Fruit fly (Drosophila melanogaster) whole organism, embryonic: ENCODE results near the gene CG42726.

Experiments used
- Atf6 ChIP-seq: fragments of 200-800 bp; sonication (Bioruptor generic); IDR thresholded peaks from 2 replicates; pipeline ENCODE4 v1.3.6; 2022; ENCODE audit warnings: missing biosample characterization, missing genetic modification characterization
- BEAF-32 ChIP-seq: fragments of 200-800 bp; sonication (Bioruptor generic); optimal IDR thresholded peaks from 3 replicates; lab custom pipeline; 2017; ENCODE audit warnings: missing biosample characterization, missing genetic modification characterization, mild to moderate bottlenecking, moderate library complexity, missing genetic modification reagents
- CG10654 ChIP-seq: fragments of 200-800 bp; sonication (Bioruptor generic); optimal IDR thresholded peaks from 2 replicates; lab custom pipeline; 2016; ENCODE audit warnings: missing biosample characterization, missing genetic modification characterization
- CG13424 ChIP-seq: fragments of 200-800 bp; sonication (Bioruptor generic); optimal IDR thresholded peaks from 2 replicates; lab custom pipeline; 2019; ENCODE audit warnings: missing biosample characterization, mild to moderate bottlenecking, missing genetic modification characterization, moderate library complexity
- CG15011 ChIP-seq: fragments of 200-800 bp; sonication (Bioruptor generic); optimal IDR thresholded peaks from 3 replicates; lab custom pipeline; 2018; ENCODE audit warnings: missing biosample characterization, mild to moderate bottlenecking, missing genetic modification characterization
- CG1529 ChIP-seq: fragments of 200-800 bp; sonication (Bioruptor generic); optimal IDR thresholded peaks from 3 replicates; lab custom pipeline; 2018; ENCODE audit warnings: missing biosample characterization, missing genetic modification characterization
- CG1832 ChIP-seq: fragments of 200-800 bp; sonication (Bioruptor generic); optimal IDR thresholded peaks from 2 replicates; lab custom pipeline; 2017; ENCODE audit warnings: missing biosample characterization, mild to moderate bottlenecking, missing genetic modification characterization, inconsistent platforms
- CG2129 ChIP-seq: fragments of 200-800 bp; sonication (Bioruptor generic); IDR thresholded peaks from 2 replicates; pipeline ENCODE4 v1.3.6; 2022; ENCODE audit warnings: missing biosample characterization, missing genetic modification characterization; ENCODE audit not compliant: partially characterized antibody
- CG2202 ChIP-seq: fragments of 200-800 bp; sonication (Bioruptor generic); optimal IDR thresholded peaks from 2 replicates; lab custom pipeline; 2018; ENCODE audit warnings: missing biosample characterization, mild to moderate bottlenecking, missing genetic modification characterization
- CG2889 ChIP-seq: fragments of 200-800 bp; sonication (Bioruptor generic); IDR thresholded peaks from 3 replicates; pipeline ENCODE4 v1.3.6; 2022; ENCODE audit warnings: missing biosample characterization, missing genetic modification characterization
- CG43689 ChIP-seq: fragments of 200-800 bp; sonication (Bioruptor generic); IDR thresholded peaks from 2 replicates; pipeline ENCODE4 v1.3.6; 2022; ENCODE audit warnings: missing biosample characterization, missing genetic modification characterization
- CG4707 ChIP-seq: fragments of 200-800 bp; sonication (Bioruptor generic); optimal IDR thresholded peaks from 2 replicates; lab custom pipeline; 2018; ENCODE audit warnings: missing biosample characterization, mild to moderate bottlenecking, missing genetic modification characterization, moderate library complexity
- CG7271 ChIP-seq: fragments of 200-800 bp; sonication (Bioruptor generic); optimal IDR thresholded peaks from 2 replicates; lab custom pipeline; 2018; ENCODE audit warnings: missing biosample characterization, mild to moderate bottlenecking, missing genetic modification characterization, moderate library complexity
- CG7745 ChIP-seq: fragments of 200-800 bp; sonication (Bioruptor generic); optimal IDR thresholded peaks from 2 replicates; lab custom pipeline; 2018; ENCODE audit warnings: missing biosample characterization, mild to moderate bottlenecking, missing genetic modification characterization, moderate library complexity
- CG9437 ChIP-seq: fragments of 200-800 bp; sonication (Bioruptor generic); optimal IDR thresholded peaks from 2 replicates; lab custom pipeline; 2018; ENCODE audit warnings: missing biosample characterization, mild to moderate bottlenecking, missing genetic modification characterization
- CTCF ChIP-seq: fragments of 200-800 bp; sonication (Bioruptor generic); optimal IDR thresholded peaks from 2 replicates; lab custom pipeline; 2017; ENCODE audit warnings: missing biosample characterization, mild to moderate bottlenecking, missing genetic modification characterization, moderate library complexity
- E2f2 ChIP-seq: fragments of 200-800 bp; sonication (Bioruptor generic); IDR thresholded peaks from 2 replicates; pipeline ENCODE4 v1.3.6; 2022; ENCODE audit warnings: missing biosample characterization, missing genetic modification characterization
- ERR ChIP-seq: fragments of 200-800 bp; sonication (Bioruptor generic); optimal IDR thresholded peaks from 2 replicates; lab custom pipeline; 2016; ENCODE audit warnings: missing biosample characterization, missing genetic modification characterization
- Ets65A ChIP-seq: fragments of 200-800 bp; sonication (Bioruptor generic); peaks from one replicate; lab custom pipeline; 2016; ENCODE audit warnings: missing biosample characterization, missing genetic modification characterization
- Hr3 ChIP-seq: fragments of 200-800 bp; sonication (Bioruptor generic); optimal IDR thresholded peaks from 3 replicates; lab custom pipeline; 2016; ENCODE audit warnings: missing biosample characterization, missing genetic modification characterization
- Hr78 ChIP-seq, 2 experiments: fragments of 200-800 bp in 1 of 2; fragments of >200 bp in 1 of 2; sonication (Bioruptor generic) in 1 of 2; optimal IDR thresholded peaks; 2 replicates each; lab custom pipeline; 2017 to 2019; ENCODE audit warnings: missing biosample characterization in 2 of 2, missing genetic modification characterization in 2 of 2, mild to moderate bottlenecking in 1 of 2, moderate library complexity in 1 of 2
- Kr ChIP-seq: fragments of 200-800 bp; sonication (Bioruptor generic); optimal IDR thresholded peaks from 2 replicates; lab custom pipeline; 2017; ENCODE audit warnings: missing biosample characterization, mild to moderate bottlenecking, missing genetic modification characterization
- Med ChIP-seq: fragments of 200-800 bp; sonication (Bioruptor generic); peaks from one replicate; lab custom pipeline; 2016; ENCODE audit warnings: missing biosample characterization, missing genetic modification characterization, mild to moderate bottlenecking, inconsistent platforms, moderate library complexity
- Mrtf ChIP-seq: fragments of 200-800 bp; sonication (Bioruptor generic); IDR thresholded peaks from 3 replicates; pipeline ENCODE4 v1.3.6; 2022; ENCODE audit warnings: missing biosample characterization, missing genetic modification characterization
- NC2α ChIP-seq: fragments of 200-800 bp; sonication (Bioruptor generic); optimal IDR thresholded peaks from 2 replicates; lab custom pipeline; 2016; ENCODE audit warnings: missing biosample characterization, missing genetic modification characterization
- NC2β ChIP-seq: fragments of 200-800 bp; sonication (Bioruptor generic); optimal IDR thresholded peaks from 2 replicates; lab custom pipeline; 2016; ENCODE audit warnings: missing biosample characterization, missing genetic modification characterization
- Optix ChIP-seq: fragments of 200-800 bp; sonication (Bioruptor generic); IDR thresholded peaks from 3 replicates; pipeline ENCODE4 v1.3.6; 2022; ENCODE audit warnings: missing biosample characterization, missing genetic modification characterization
- ap ChIP-seq: fragments of 200-800 bp; sonication (Bioruptor generic); IDR thresholded peaks from 2 replicates; pipeline ENCODE4 v1.3.6; 2022; ENCODE audit warnings: missing biosample characterization, missing genetic modification characterization
- caup ChIP-seq: fragments of 200-800 bp; sonication (Bioruptor generic); optimal IDR thresholded peaks from 3 replicates; lab custom pipeline; 2017; ENCODE audit warnings: missing biosample characterization, mild to moderate bottlenecking, missing genetic modification characterization, moderate library complexity; ENCODE audit not compliant: severe bottlenecking
- cg ChIP-seq: fragments of 200-800 bp; sonication (Bioruptor generic); optimal IDR thresholded peaks from 3 replicates; lab custom pipeline; 2019; ENCODE audit warnings: missing biosample characterization, mild to moderate bottlenecking, missing genetic modification characterization, moderate library complexity
- ci ChIP-seq: fragments of 200-800 bp; sonication (Bioruptor generic); IDR thresholded peaks from 3 replicates; pipeline ENCODE4 v1.3.6; 2022; ENCODE audit warnings: missing biosample characterization, missing genetic modification characterization
- dpn ChIP-seq, 2 experiments: fragments of 200-800 bp; sonication (Bioruptor generic); optimal IDR thresholded peaks; 3 replicates each; lab custom pipeline; 2016; ENCODE audit warnings: missing biosample characterization in 2 of 2, missing genetic modification characterization in 2 of 2
- gce ChIP-seq: fragments of 200-800 bp; sonication (Bioruptor generic); IDR thresholded peaks from 3 replicates; pipeline ENCODE4 v1.3.6; 2022; ENCODE audit warnings: missing biosample characterization, missing genetic modification characterization
- grn ChIP-seq: fragments of 200-800 bp; sonication (Bioruptor generic); optimal IDR thresholded peaks from 3 replicates; lab custom pipeline; 2017; ENCODE audit warnings: missing biosample characterization, missing genetic modification characterization
- h ChIP-seq: fragments of >200 bp; optimal IDR thresholded peaks from 2 replicates; lab custom pipeline; 2017
- jumu ChIP-seq: fragments of 200-800 bp; sonication (Bioruptor generic); optimal IDR thresholded peaks from 3 replicates; lab custom pipeline; 2016; ENCODE audit warnings: missing biosample characterization, missing genetic modification characterization
- kah ChIP-seq: fragments of 200-800 bp; sonication (Bioruptor generic); optimal IDR thresholded peaks from 2 replicates; lab custom pipeline; 2018; ENCODE audit warnings: missing biosample characterization, mild to moderate bottlenecking, missing genetic modification characterization
- kay ChIP-seq: fragments of 200-800 bp; sonication (Bioruptor generic); optimal IDR thresholded peaks from 2 replicates; lab custom pipeline; 2016; ENCODE audit warnings: missing biosample characterization, missing genetic modification characterization
- sd ChIP-seq: fragments of 200-800 bp; sonication (Bioruptor generic); optimal IDR thresholded peaks from 3 replicates; lab custom pipeline; 2018; ENCODE audit warnings: missing biosample characterization, mild to moderate bottlenecking, missing genetic modification characterization, moderate library complexity
- sens ChIP-seq: fragments of 200-800 bp; sonication (Bioruptor generic); peaks from one replicate; lab custom pipeline; 2016; ENCODE audit warnings: missing biosample characterization, missing genetic modification characterization
- so ChIP-seq: fragments of 200-800 bp; sonication (Bioruptor generic); IDR thresholded peaks from 3 replicates; pipeline ENCODE4 v1.3.6; 2022; ENCODE audit warnings: missing biosample characterization, missing genetic modification characterization
- sr ChIP-seq: fragments of 200-800 bp; sonication (Bioruptor generic); IDR thresholded peaks from 3 replicates; pipeline ENCODE4 v1.3.6; 2022; ENCODE audit warnings: missing biosample characterization, missing genetic modification characterization
- vvl ChIP-seq: fragments of 200-800 bp; sonication (Bioruptor generic); IDR thresholded peaks from 2 replicates; pipeline ENCODE4 v1.3.6; 2022; ENCODE audit warnings: missing biosample characterization, missing genetic modification characterization
- zf30C ChIP-seq: fragments of 200-800 bp; sonication (Bioruptor generic); optimal IDR thresholded peaks from 3 replicates; lab custom pipeline; 2018; ENCODE audit warnings: missing biosample characterization, mild to moderate bottlenecking, missing genetic modification characterization

CG42726 gene

DNA sequence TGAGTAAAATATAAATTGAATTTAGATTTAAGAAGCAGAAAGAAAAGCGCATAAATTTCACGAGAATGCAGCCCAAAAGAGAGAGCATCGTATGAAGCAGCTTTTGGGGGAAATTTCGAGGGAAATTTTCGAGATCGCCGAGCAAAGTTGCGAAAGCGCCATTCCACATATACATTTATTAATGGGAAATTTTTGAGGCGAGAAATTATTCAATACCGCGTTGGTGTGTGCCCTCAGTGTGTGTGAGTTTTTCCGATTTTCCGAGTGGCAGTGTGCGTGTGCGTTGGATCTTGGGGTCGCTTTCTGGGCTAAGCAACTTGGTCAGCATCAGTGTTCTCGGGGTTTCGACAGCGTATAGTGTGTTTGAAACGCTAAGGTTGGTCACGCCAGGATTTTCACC lies 37.9 kb upstream of the CG42726 start, which contains the start of gene Tm2 (continued):
- TF ChIP-seq NC2β (GFP tag; lab: Kevin White, UChicago) (no peak), CG13424 (tag; lab: Kevin White, UChicago) (no peak), cg (GFP tag; lab: Kevin White, UChicago) (peak; percentile 66), BEAF-32 (GFP tag; lab: Kevin White, UChicago) (no peak), CTCF (GFP tag; lab: Kevin White, UChicago) (no peak), CG43689 (no peak), Kr (no peak), kay (no peak), CG1529 (GFP tag; lab: Kevin White, UChicago) (no peak)

DNA sequence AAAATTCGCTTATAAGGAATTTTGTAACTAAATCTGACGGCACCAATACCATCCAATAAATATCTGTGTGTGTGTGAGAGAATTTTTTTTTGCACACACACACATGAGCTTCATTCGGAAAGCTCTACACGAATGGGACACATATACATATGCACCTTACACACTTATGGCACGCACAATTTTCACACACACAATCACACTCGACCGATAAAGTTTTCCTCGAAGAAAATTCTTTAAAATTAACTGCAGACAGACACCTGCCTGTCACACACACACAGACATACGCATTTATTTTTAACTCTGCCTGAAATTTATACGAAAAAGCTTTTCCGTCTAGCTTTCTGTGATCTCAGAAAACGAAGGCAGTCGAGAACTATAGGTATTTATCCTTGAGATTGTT lies 37.2 kb upstream of the CG42726 start:
- TF ChIP-seq jumu (GFP tag; lab: Kevin White, UChicago) (no peak), caup (no peak), NC2α (GFP tag; lab: Kevin White, UChicago) (no peak), Mrtf (no peak), h (lab: Kevin White, UChicago) (no peak), Optix (GFP tag; lab: Robert Waterston, UW) (no peak), Atf6 (no peak; the same call in 1 of the 2 replicates), ap (GFP tag; lab: Robert Waterston, UW) (no peak), CG9437 (no peak), sd (tag; lab: Kevin White, UChicago) (peak; percentile 36), sens (GFP tag; lab: Kevin White, UChicago) (peak; percentile 23), kah (GFP tag; lab: Kevin White, UChicago) (peak; percentile 76), ci (0 out of 3 replicates have a peak, but pooled peaks have one; percentile 6), grn (GFP tag; lab: Kevin White, UChicago) (no peak), vvl (GFP tag; lab: Robert Waterston, UW) (0 out of 2 replicates have a peak, but pooled peaks have one; percentile 8), Hr3 (GFP tag; lab: Kevin White, UChicago) (no peak), CG10654 (GFP tag; lab: Kevin White, UChicago) (no peak), CG2129 (no peak), CG2202 (tag; lab: Kevin White, UChicago) (no peak), CG7745 (tag; lab: Kevin White, UChicago) (no peak), dpn (GFP tag; optimal IDR thresholded peaks at IDR 0.05; lab: Kevin White, UChicago) (peak in 1 of 2 experiments; percentile 17), CG7271 (tag; lab: Kevin White, UChicago) (no peak), cg (GFP tag; lab: Kevin White, UChicago) (peak; percentile 63)
- TF ChIP-seq, all 482 proteins: peak for 7

dm6 chr3R:15313836-15314235 lies 34.0 kb upstream of the CG42726 start:
- TF ChIP-seq Ets65A (GFP tag; lab: Kevin White, UChicago): peak; percentile 66
- no peak for TF ChIP-seq sr (GFP tag; lab: Robert Waterston, UW)
- peak; percentile 22 for TF ChIP-seq Med (GFP tag; lab: Kevin White, UChicago)
- peak; percentile 28 for TF ChIP-seq zf30C (GFP tag; lab: Kevin White, UChicago)
- no peak for TF ChIP-seq CG4707
- TF ChIP-seq CG15011 (GFP tag; lab: Kevin White, UChicago): no peak
- no peak for TF ChIP-seq ERR (GFP tag; lab: Kevin White, UChicago)
- TF ChIP-seq E2f2 (GFP tag; lab: Robert Waterston, UW): no peak
- TF ChIP-seq CG1832 (GFP tag; lab: Kevin White, UChicago): peak; percentile 22
- TF ChIP-seq Hr78 (GFP tag; optimal IDR thresholded peaks at IDR 0.05; lab: Kevin White, UChicago): peak in 1 of 2 experiments; percentile 96
- TF ChIP-seq gce: no peak
- no peak for TF ChIP-seq CG2889 (GFP tag; lab: Robert Waterston, UW)
- no peak for TF ChIP-seq so (GFP tag; lab: Robert Waterston, UW)
